Fruit fly (Drosophila melanogaster): ENCODE measurements around the gene stumps.

Gene stumps

DNA sequence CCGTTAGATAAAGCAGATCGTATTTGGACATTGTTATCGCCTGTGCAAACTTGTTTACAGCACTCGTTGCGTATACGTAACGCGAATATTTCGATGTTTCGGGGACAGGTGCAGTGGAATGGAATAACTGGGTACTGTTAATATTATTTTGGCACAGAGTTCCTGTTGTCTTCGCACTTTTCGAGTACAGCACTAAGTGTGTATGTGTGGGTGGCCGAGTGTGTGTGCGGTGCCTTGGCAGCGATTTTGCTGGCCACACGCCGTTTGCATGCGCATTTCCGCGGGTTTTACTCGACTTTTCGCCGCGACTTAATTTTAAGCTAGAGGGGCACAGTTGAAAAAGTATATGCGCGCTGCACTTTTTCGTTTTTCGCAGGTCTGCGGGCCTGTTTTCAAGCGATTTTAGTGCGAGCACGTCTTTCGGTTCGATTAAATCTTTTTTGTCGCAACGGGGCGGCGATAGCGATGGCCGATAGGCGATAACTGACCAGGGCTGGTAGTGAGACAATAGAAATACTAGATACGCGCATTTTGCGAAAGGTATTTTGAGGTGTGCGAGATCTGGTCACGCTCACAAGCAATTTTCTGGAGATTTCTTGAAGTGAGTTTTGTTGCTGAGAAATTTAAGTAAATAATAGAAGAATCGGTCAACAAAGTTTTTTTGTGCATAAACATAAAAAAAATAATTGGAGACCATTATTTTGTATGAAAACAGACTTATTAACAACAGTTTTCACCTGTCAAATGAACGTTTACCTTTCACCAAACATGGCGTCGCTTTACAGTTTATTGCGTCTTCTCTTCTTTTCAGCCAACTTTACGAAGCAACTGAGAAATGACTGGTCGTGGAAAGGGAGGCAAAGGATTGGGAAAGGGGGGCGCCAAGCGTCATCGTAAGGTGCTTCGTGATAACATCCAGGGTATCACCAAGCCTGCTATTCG lies 48.5 kb downstream of the stumps start, which contains the start of the genes put and His4r (continued):
- TF ChIP-seq acj6 (GFP tag; optimal IDR thresholded peaks at IDR 0.05) (no peak), Sox14 (GFP tag; optimal IDR thresholded peaks at IDR 0.05) (peak; percentile 64), Lpt (GFP tag; optimal IDR thresholded peaks at IDR 0.05) (no peak), CG6854 (GFP tag; optimal IDR thresholded peaks at IDR 0.05) (peak; percentile 3), CG6163 (GFP tag; IDR thresholded peaks at IDR 0.05) (peak; percentile 44; the same call in 2 of the 3 replicates), CG8319 (GFP tag; optimal IDR thresholded peaks at IDR 0.05) (no peak), fkh (GFP tag; optimal IDR thresholded peaks at IDR 0.05) (peak; percentile 35), CG11902 (GFP tag; optimal IDR thresholded peaks at IDR 0.05) (no peak), fd59A (GFP tag; optimal IDR thresholded peaks at IDR 0.05) (no peak), achi (GFP tag; optimal IDR thresholded peaks at IDR 0.05) (no peak)

dm6 chr3R:14626781-14627180 lies 49.8 kb downstream of the stumps start:
- TF ChIP-seq svp (GFP tag) (peak; percentile 51), dsx (GFP tag; optimal IDR thresholded peaks at IDR 0.05; ENCODE audit: poor library complexity, severe bottlenecking) (no peak), CG34406 (GFP tag; optimal IDR thresholded peaks at IDR 0.05) (no peak), achi (GFP tag; optimal IDR thresholded peaks at IDR 0.05) (no peak)

- TF ChIP-seq Hr4 (GFP tag; optimal IDR thresholded peaks at IDR 0.05) (no peak), Sox102F (GFP tag; optimal IDR thresholded peaks at IDR 0.05) (no peak), achi (GFP tag; optimal IDR thresholded peaks at IDR 0.05) (no peak), CG31627 (GFP tag; optimal IDR thresholded peaks at IDR 0.05) (no peak), Eip78C (GFP tag) (peak; percentile 60), Hr39 (GFP tag; optimal IDR thresholded peaks at IDR 0.05) (no peak), CG6808 (GFP tag; optimal IDR thresholded peaks at IDR 0.05) (no peak), CG8119 (GFP tag; IDR thresholded peaks at IDR 0.05) (no peak), CG8319 (GFP tag; optimal IDR thresholded peaks at IDR 0.05) (no peak), CG6163 (GFP tag; IDR thresholded peaks at IDR 0.05) (0 out of 3 replicates have a peak, but pooled peaks have one; percentile 16), CG15336 (GFP tag; IDR thresholded peaks at IDR 0.05) (0 out of 2 replicates have a peak, but pooled peaks have one; percentile 10), CG10631 (GFP tag; optimal IDR thresholded peaks at IDR 0.05) (no peak), CG6854 (GFP tag; optimal IDR thresholded peaks at IDR 0.05) (no peak), CG10669 (GFP tag; optimal IDR thresholded peaks at IDR 0.05) (no peak), dac (GFP tag; optimal IDR thresholded peaks at IDR 0.05) (no peak), ss (GFP tag; optimal IDR thresholded peaks at IDR 0.05) (peak in 1 of 2 experiments; percentile 10), CG1621 (tag; optimal IDR thresholded peaks at IDR 0.05) (no peak), CG3919 (GFP tag; optimal IDR thresholded peaks at IDR 0.05) (no peak), svp (GFP tag) (no peak), lz (GFP tag; optimal IDR thresholded peaks at IDR 0.05) (no peak)
These were observed 53.2 kb downstream of the stumps start, which contains the start of gene Cad88C for dm6 chr3R:14630119-14630623. Gene Cad88C (plus strand): TSS chr3R:14630478.

DNA sequence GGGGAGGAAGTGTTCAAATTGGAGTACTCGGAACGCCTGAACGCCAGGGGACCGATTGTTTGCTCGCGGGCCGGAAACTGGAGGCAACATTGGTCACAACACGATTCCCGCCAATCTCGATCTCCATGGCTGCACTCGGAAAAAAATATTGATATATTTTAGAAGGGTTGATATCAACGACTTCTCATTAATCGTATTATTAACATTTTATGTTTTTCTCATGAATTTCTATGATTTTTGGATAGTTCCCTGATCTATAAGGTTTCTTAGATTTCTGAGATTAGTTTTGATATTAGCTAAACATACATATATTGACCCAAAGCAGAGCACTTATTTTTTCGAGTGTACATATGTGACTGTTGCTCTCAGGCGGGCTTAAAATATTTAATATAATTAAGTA lies 54.9 kb downstream of the stumps start:
- TF ChIP-seq CG8319 (GFP tag; optimal IDR thresholded peaks at IDR 0.05) (no peak), CG10669 (GFP tag; optimal IDR thresholded peaks at IDR 0.05) (no peak), Hr39 (GFP tag; optimal IDR thresholded peaks at IDR 0.05) (no peak), OdsH (GFP tag; optimal IDR thresholded peaks at IDR 0.05) (no peak), Ets96B (tag; optimal IDR thresholded peaks at IDR 0.05) (no peak), topi (GFP tag; optimal IDR thresholded peaks at IDR 0.05) (no peak), CG6163 (GFP tag; IDR thresholded peaks at IDR 0.05) (0 out of 3 replicates have a peak, but pooled peaks have one; percentile 34), CG34406 (GFP tag; optimal IDR thresholded peaks at IDR 0.05) (no peak), Sox14 (GFP tag; optimal IDR thresholded peaks at IDR 0.05) (no peak), net (GFP tag; optimal IDR thresholded peaks at IDR 0.05) (no peak), Gug (GFP tag; IDR thresholded peaks at IDR 0.05) (no peak), lz (GFP tag; optimal IDR thresholded peaks at IDR 0.05) (no peak), cyc (GFP tag; optimal IDR thresholded peaks at IDR 0.05) (no peak), Eip78C (GFP tag) (peak; percentile 83), Eip75B (GFP tag; optimal IDR thresholded peaks at IDR 0.05) (no peak), CG10631 (GFP tag; optimal IDR thresholded peaks at IDR 0.05) (peak; percentile 1), CG31627 (GFP tag; optimal IDR thresholded peaks at IDR 0.05) (no peak), CG6276 (GFP tag; optimal IDR thresholded peaks at IDR 0.05) (peak; percentile 9), acj6 (GFP tag; optimal IDR thresholded peaks at IDR 0.05) (peak; percentile 7), CG8632 (GFP tag; optimal IDR thresholded peaks at IDR 0.05) (no peak), CG4318 (GFP tag; optimal IDR thresholded peaks at IDR 0.05) (peak; percentile 8), CG8119 (GFP tag; IDR thresholded peaks at IDR 0.05) (no peak), pdm3 (GFP tag; optimal IDR thresholded peaks at IDR 0.05) (no peak), fd85E (GFP tag; optimal IDR thresholded peaks at IDR 0.05) (no peak), Ets21C (GFP tag; optimal IDR thresholded peaks at IDR 0.05) (no peak), CG32006 (GFP tag; optimal IDR thresholded peaks at IDR 0.05) (peak; percentile 41), svp (GFP tag) (no peak), CG6808 (GFP tag; optimal IDR thresholded peaks at IDR 0.05) (no peak)

Measured in whole organism, prepupa.